Worm (Caenorhabditis elegans): ENCODE data around the gene atx-3.

Gene atx-3

ce11 chrV:15551642-15552041 lies 25.6 kb downstream of the atx-3 start (continued):
- TF ChIP-seq hlh-17 (GFP tag; optimal IDR thresholded peaks at IDR 0.05; ENCODE audit: borderline replicate concordance) (no peak), nhr-237 (tag; optimal IDR thresholded peaks at IDR 0.05) (no peak), ceh-8 (GFP tag; optimal IDR thresholded peaks at IDR 0.05) (no peak), nhr-85 (tag) (no peak), lin-14 (GFP tag; optimal IDR thresholded peaks at IDR 0.05) (peak; percentile 40), nhr-19 (GFP tag; conservative IDR thresholded peaks at IDR 0.05) (peak; percentile 67), snpc-4 (tag; optimal IDR thresholded peaks at IDR 0.05) (peak; percentile 7), nhr-71 (tag; optimal IDR thresholded peaks at IDR 0.05) (peak; percentile 56), C04F5.9 (tag; optimal IDR thresholded peaks at IDR 0.05) (no peak), jun-1 (tag; optimal IDR thresholded peaks at IDR 0.05) (no peak), C34B4.2 (tag; optimal IDR thresholded peaks at IDR 0.05) (no peak), skn-1 (tag; optimal IDR thresholded peaks at IDR 0.05) (peak; percentile 46), lin-35 (GFP tag; optimal IDR thresholded peaks at IDR 0.05) (peak; percentile 30 to 70), hlh-4 (tag; optimal IDR thresholded peaks at IDR 0.05) (no peak), snu-23 (GFP tag; optimal IDR thresholded peaks at IDR 0.05) (peak; percentile 67), ceh-88 (GFP tag; IDR thresholded peaks at IDR 0.05) (no peak), ztf-4 (tag; optimal IDR thresholded peaks at IDR 0.05) (no peak), tbx-2 (tag; optimal IDR thresholded peaks at IDR 0.05) (peak; percentile 32), lin-13 (GFP tag; optimal IDR thresholded peaks at IDR 0.05) (peak; percentile 20), nhr-47 (tag; optimal IDR thresholded peaks at IDR 0.05) (peak; percentile 62), mab-9 (GFP tag; IDR thresholded peaks at IDR 0.05) (no peak), unc-86 (tag; optimal IDR thresholded peaks at IDR 0.05) (peak; percentile 19), ets-5 (GFP tag; IDR thresholded peaks at IDR 0.05) (no peak), fos-1 (tag; optimal IDR thresholded peaks at IDR 0.05) (no peak), unc-98 (GFP tag; IDR thresholded peaks at IDR 0.05) (peak; percentile 33; the same call in 1 of the 2 replicates), ceh-63 (GFP tag; optimal IDR thresholded peaks at IDR 0.05) (no peak), nhr-11 (tag; optimal IDR thresholded peaks at IDR 0.05) (no peak), mdl-1 (tag; optimal IDR thresholded peaks at IDR 0.05) (peak in 1 of 2 experiments; percentile 65), nhr-77 (tag; optimal IDR thresholded peaks at IDR 0.05) (peak; percentile 3), xbp-1 (tag; optimal IDR thresholded peaks at IDR 0.05) (peak; percentile 27), dpl-1 (GFP tag; optimal IDR thresholded peaks at IDR 0.05) (peak in 2 of 3 experiments; percentile 5 to 37), mef-2 (tag; optimal IDR thresholded peaks at IDR 0.05) (no peak), lin-39 (tag; optimal IDR thresholded peaks at IDR 0.05) (no peak), lir-3 (tag; optimal IDR thresholded peaks at IDR 0.05; ENCODE audit: poor library complexity) (peak; percentile 24), C16A3.4 (tag; optimal IDR thresholded peaks at IDR 0.05) (peak; percentile 35)

ce11 chrV:15550408-15550807 lies 26.8 kb downstream of the atx-3 start:
- TF ChIP-seq lir-3 (tag; optimal IDR thresholded peaks at IDR 0.05; ENCODE audit: poor library complexity) (no peak), nhr-28 (tag; optimal IDR thresholded peaks at IDR 0.05) (no peak), unc-62 (GFP tag; optimal IDR thresholded peaks at IDR 0.05) (no peak), snpc-4 (tag; optimal IDR thresholded peaks at IDR 0.05) (no peak), tbx-2 (tag; optimal IDR thresholded peaks at IDR 0.05) (no peak), sptf-1 (tag; optimal IDR thresholded peaks at IDR 0.05) (no peak), mab-9 (GFP tag; IDR thresholded peaks at IDR 0.05) (no peak)

- TF ChIP-seq mab-9 (GFP tag; IDR thresholded peaks at IDR 0.05) (no peak), unc-86 (tag; optimal IDR thresholded peaks at IDR 0.05) (no peak), zip-4 (GFP tag; optimal IDR thresholded peaks at IDR 0.05) (no peak), efl-1 (optimal IDR thresholded peaks at IDR 0.05) (no peak), efl-1 (GFP tag; optimal IDR thresholded peaks at IDR 0.05 in 1 of 2) (peak in 1 of 2 experiments; percentile 88), nhr-90 (tag; optimal IDR thresholded peaks at IDR 0.05; ENCODE audit: poor library complexity) (peak; percentile 15), isw-1 (GFP tag; IDR thresholded peaks at IDR 0.05) (no peak), lin-35 (GFP tag; optimal IDR thresholded peaks at IDR 0.05) (peak in 1 of 2 experiments; percentile 17), irx-1 (tag; optimal IDR thresholded peaks at IDR 0.05) (no peak)
Observed at ce11 chrV:15547727-15548126, 29.5 kb downstream of the atx-3 start.

Data from whole organism, L1 larva.